Fruit fly (Drosophila melanogaster): ENCODE results near the gene Eaf6.

The Eaf6 gene

dm6 chr3L:5634188-5634894, 26.2 kb upstream of the Eaf6 start:
- no peak for TF ChIP-seq CG17801 (GFP tag; optimal IDR thresholded peaks at IDR 0.05; ENCODE audit: partially characterized antibody)

dm6 chr3L:5633247-5634187, 25.4 kb upstream of the Eaf6 start:
- no peak for TF ChIP-seq CG17801 (GFP tag; optimal IDR thresholded peaks at IDR 0.05; ENCODE audit: partially characterized antibody)

- TF ChIP-seq CG17801 (GFP tag; optimal IDR thresholded peaks at IDR 0.05; ENCODE audit: partially characterized antibody): no peak
Observed at dm6 chr3L:5631917-5632316, 23.8 kb upstream of the Eaf6 start.

dm6 chr3L:5630608-5631080, 22.5 kb upstream of the Eaf6 start, which contains the start of gene Blimp-1:
Gene Blimp-1 (plus strand): TSS chr3L:5630983.
- TF ChIP-seq CG17801 (GFP tag; optimal IDR thresholded peaks at IDR 0.05; ENCODE audit: partially characterized antibody): no peak

dm6 chr3L:5630176-5630583, 22.1 kb upstream of the Eaf6 start:
- TF ChIP-seq CG17801 (GFP tag; optimal IDR thresholded peaks at IDR 0.05; ENCODE audit: partially characterized antibody): no peak

dm6 chr3L:5627816-5628215, 19.7 kb upstream of the Eaf6 start:
- no peak for TF ChIP-seq CG17801 (GFP tag; optimal IDR thresholded peaks at IDR 0.05; ENCODE audit: partially characterized antibody)

dm6 chr3L:5626465-5626864, 18.4 kb upstream of the Eaf6 start:
- no peak for TF ChIP-seq CG17801 (GFP tag; optimal IDR thresholded peaks at IDR 0.05; ENCODE audit: partially characterized antibody)

dm6 chr3L:5625121-5625667, 17.1 kb upstream of the Eaf6 start:
- TF ChIP-seq CG17801 (GFP tag; optimal IDR thresholded peaks at IDR 0.05; ENCODE audit: partially characterized antibody): no peak

dm6 chr3L:5623296-5623695, 15.2 kb upstream of the Eaf6 start:
- no peak for TF ChIP-seq CG17801 (GFP tag; optimal IDR thresholded peaks at IDR 0.05; ENCODE audit: partially characterized antibody)

- no peak for TF ChIP-seq CG17801 (GFP tag; optimal IDR thresholded peaks at IDR 0.05; ENCODE audit: partially characterized antibody)
Observed at dm6 chr3L:5621908-5622307, 13.8 kb upstream of the Eaf6 start.

dm6 chr3L:5621506-5621905, 13.4 kb upstream of the Eaf6 start:
- no peak for TF ChIP-seq CG17801 (GFP tag; optimal IDR thresholded peaks at IDR 0.05; ENCODE audit: partially characterized antibody)

- no peak for TF ChIP-seq CG17801 (GFP tag; optimal IDR thresholded peaks at IDR 0.05; ENCODE audit: partially characterized antibody)
Observed at dm6 chr3L:5618697-5619096, 10.6 kb upstream of the Eaf6 start.

dm6 chr3L:5617395-5617794, 9.3 kb upstream of the Eaf6 start:
- TF ChIP-seq CG17801 (GFP tag; optimal IDR thresholded peaks at IDR 0.05; ENCODE audit: partially characterized antibody): no peak

- TF ChIP-seq CG17801 (GFP tag; optimal IDR thresholded peaks at IDR 0.05; ENCODE audit: partially characterized antibody): no peak
Observed at dm6 chr3L:5616472-5616871, 8.4 kb upstream of the Eaf6 start.

- no peak for TF ChIP-seq CG17801 (GFP tag; optimal IDR thresholded peaks at IDR 0.05; ENCODE audit: partially characterized antibody)
Observed at dm6 chr3L:5615744-5616143, 7.6 kb upstream of the Eaf6 start.

Measured in ovary, adult (tissue).